Fruit fly (Drosophila melanogaster) whole organism, pupa: ENCODE results near the gene CG12560.

Experiments
- CG14655 ChIP-seq: fragments of 200-800 bp; sonication (Bioruptor generic); optimal IDR thresholded peaks from 3 replicates; lab custom pipeline; 2017; ENCODE audit warnings: mild to moderate bottlenecking, missing biosample characterization, missing genetic modification reagents, missing genetic modification characterization
- D1 ChIP-seq: fragments of 200-800 bp; sonication (Bioruptor generic); optimal IDR thresholded peaks from 2 replicates; lab custom pipeline; 2018; ENCODE audit warnings: missing biosample characterization, mild to moderate bottlenecking, missing genetic modification characterization, moderate library complexity

DNA sequence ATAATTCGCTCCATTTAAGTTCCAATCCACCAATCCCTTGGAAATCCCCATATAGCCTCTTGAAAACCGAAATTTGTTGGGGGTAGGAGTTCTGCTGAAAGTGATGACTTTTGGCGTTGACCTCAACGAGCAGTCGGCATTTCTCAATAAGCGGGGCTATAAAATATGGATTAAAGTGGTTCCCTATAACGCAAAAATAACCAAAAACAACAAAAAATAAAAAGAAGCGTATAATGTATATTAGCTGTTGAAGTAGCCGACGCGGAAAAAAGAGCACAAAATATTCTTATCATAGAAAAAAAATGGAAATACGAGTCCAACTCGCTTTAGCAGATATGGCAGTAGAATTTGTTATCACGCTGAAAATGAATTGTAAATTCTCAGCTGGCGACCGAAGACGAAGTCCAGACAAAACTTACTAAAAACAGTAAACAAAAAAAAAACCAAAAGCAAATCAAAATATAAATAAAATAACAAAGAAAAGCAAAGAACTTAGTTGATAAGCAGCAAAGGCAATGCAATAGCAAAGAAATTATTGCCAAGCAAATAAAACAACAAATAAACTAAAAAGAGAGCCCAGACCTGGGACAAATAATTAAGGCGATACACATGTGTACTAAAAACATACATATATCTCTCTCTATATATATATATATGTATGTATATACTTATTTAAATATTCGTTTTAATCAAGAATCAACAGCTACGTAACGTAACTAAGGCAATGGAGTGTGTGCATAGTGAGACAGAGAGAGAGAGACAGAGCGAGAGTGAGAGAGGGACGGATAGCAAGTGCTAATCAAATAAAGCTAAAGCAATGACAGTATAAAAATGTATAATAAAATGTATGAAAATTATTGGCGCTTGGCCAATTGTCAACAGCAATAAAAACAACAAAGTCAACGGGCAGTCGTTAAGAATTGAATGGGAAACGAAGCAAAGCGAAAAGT lies 48.4 kb downstream of the CG12560 start:
- TF ChIP-seq D1 (tag; lab: Kevin White, UChicago) (peak; percentile 1), CG14655 (peak; percentile 77)
